Fruit fly (Drosophila melanogaster) S2 (cell line): ENCODE results near the gene Agpat1.

Experiments
- CG8478 ChIP-seq: fragments of >200 bp; optimal IDR thresholded peaks from 2 replicates; lab custom pipeline; 2018
- CTCF ChIP-seq, 2 experiments: fragments of >200 bp; optimal IDR thresholded peaks; 2 replicates each; lab custom pipeline; 2018

DNA sequence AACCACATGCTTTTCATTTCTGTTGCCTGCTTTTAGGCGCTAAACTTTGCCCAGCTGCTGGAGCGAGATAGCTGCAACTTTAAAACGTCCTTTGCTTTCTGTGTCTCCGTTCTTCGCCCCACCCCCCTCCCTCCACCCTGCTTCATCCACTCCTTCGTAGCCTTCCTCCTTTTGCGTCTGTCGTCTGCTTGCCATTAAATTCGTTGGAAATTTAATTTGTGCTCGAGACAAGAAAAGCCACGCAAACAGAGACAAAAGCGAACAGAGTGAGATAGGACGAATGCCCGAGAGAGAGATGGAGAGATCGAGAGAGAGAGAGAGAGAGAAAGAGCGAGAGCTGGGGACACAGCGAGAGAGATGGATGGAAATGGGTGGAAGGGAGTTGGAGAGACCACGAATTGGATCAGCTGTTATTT, 45.1 kb upstream of the Agpat1 start:
- TF ChIP-seq CG8478, result no peak
- TF ChIP-seq CTCF (optimal IDR thresholded peaks at IDR 0.05; lab: Kevin White, UChicago), result no peak
